Fruit fly (Drosophila melanogaster): ENCODE measurements around the gene CG12236.

CG12236 gene

DNA sequence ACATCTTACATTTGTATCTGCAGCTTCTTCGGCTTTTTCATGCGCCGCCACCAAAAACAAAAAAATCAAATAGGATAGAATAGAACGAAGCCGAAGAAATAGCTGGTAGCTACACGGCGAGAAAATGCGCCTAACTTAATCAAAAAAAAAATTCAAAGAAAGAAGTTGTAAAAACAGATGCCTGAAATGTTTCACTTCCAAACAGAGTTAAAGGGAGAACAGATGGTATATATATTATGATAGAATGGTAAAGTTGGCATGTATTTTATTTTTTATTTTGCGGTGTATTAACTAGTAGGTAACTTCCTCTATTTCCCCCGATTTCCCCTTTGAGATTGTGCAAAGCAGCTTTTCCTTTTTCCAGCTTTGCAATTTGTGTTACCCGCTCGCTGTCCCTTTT lies 16.4 kb downstream of the CG12236 start (continued):
- TF ChIP-seq Hr51 (GFP tag; optimal IDR thresholded peaks at IDR 0.05) = peak in 1 of 2 experiments; percentile 37
- no peak for TF ChIP-seq Mes4 (GFP tag; optimal IDR thresholded peaks at IDR 0.05)
- TF ChIP-seq CG10366 (GFP tag; IDR thresholded peaks at IDR 0.05) = no peak
- peak; percentile 59 for TF ChIP-seq CG11504 (tag; optimal IDR thresholded peaks at IDR 0.05)
- TF ChIP-seq phol (tag; optimal IDR thresholded peaks at IDR 0.05) = peak; percentile 47
- TF ChIP-seq Adf1 (GFP tag; IDR thresholded peaks at IDR 0.05) = no peak
- 0 out of 3 replicates have a peak, but pooled peaks have one; percentile 10 for TF ChIP-seq zfh1 (GFP tag; IDR thresholded peaks at IDR 0.05)

DNA sequence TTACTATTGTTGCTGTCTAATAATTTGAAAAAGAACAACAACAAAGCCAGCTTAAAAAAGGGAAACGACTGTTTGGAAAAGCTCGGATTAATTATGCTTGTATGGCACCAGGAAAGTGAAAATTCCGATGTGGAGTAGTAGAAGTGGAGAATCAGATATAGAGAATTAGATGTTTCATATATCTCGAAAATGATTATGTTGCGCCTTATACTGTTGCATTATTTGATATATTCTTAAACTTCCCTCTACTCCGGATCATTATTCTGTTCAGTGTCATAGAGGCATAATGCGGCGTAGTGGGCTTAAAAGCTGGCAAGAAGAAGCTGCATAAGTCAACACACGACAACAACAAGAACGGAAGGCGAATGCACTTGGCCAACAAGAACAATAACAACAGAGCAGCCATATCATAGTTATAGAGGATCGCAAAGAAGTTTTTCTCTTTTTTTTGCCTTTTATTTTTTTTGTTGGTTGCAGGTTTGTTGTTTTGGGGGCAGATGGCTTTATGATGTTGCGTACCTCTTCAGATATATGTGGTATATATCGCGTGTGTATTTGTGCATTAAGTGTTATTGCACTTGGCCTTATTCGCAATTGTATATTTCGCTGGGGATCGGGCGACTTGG lies 18.0 kb downstream of the CG12236 start:
- no peak for TF ChIP-seq ftz-f1 (GFP tag; optimal IDR thresholded peaks at IDR 0.05)
- peak; percentile 56 for TF ChIP-seq Xrp1 (GFP tag; IDR thresholded peaks at IDR 0.05)
- TF ChIP-seq CG6175 (GFP tag; IDR thresholded peaks at IDR 0.05) = no peak
- TF ChIP-seq CG18262 (tag; optimal IDR thresholded peaks at IDR 0.05) = peak; percentile 21
- peak; percentile 41 for TF ChIP-seq Blimp-1 (GFP tag; optimal IDR thresholded peaks at IDR 0.05)
- peak; percentile 18 for TF ChIP-seq CG12219 (GFP tag; optimal IDR thresholded peaks at IDR 0.05)
- 0 out of 2 replicates have a peak, but pooled peaks have one; percentile 6 for TF ChIP-seq peb (GFP tag; IDR thresholded peaks at IDR 0.05)
- TF ChIP-seq CG2712 (tag; optimal IDR thresholded peaks at IDR 0.05) = peak; percentile 37
- no peak for TF ChIP-seq jing (GFP tag; optimal IDR thresholded peaks at IDR 0.05)
- TF ChIP-seq tgo (GFP tag; IDR thresholded peaks at IDR 0.05) = peak; percentile 19; the same call in 1 of the 3 replicates
- peak; percentile 43 for TF ChIP-seq HLH3B (GFP tag; IDR thresholded peaks at IDR 0.05)
- 0 out of 3 replicates have a peak, but pooled peaks have one; percentile 26 for TF ChIP-seq dysf (GFP tag; IDR thresholded peaks at IDR 0.05)
- TF ChIP-seq CG14710 (tag; optimal IDR thresholded peaks at IDR 0.05) = peak; percentile 6
- TF ChIP-seq Ssrp (tag; optimal IDR thresholded peaks at IDR 0.05) = peak; percentile 40
- TF ChIP-seq ci (GFP tag; IDR thresholded peaks at IDR 0.05) = peak; percentile 73
- no peak for TF ChIP-seq mirr (GFP tag; optimal IDR thresholded peaks at IDR 0.05)
- no peak for TF ChIP-seq stwl (tag; optimal IDR thresholded peaks at IDR 0.05)
- no peak for TF ChIP-seq CG16779 (GFP tag; IDR thresholded peaks at IDR 0.05)
- TF ChIP-seq CG14441 (GFP tag; IDR thresholded peaks at IDR 0.05) = peak; percentile 42; the same call in 1 of the 2 replicates
- TF ChIP-seq onecut (GFP tag; IDR thresholded peaks at IDR 0.05) = 0 out of 2 replicates have a peak, but pooled peaks have one; percentile 14
- no peak for TF ChIP-seq Abd-B (GFP tag; optimal IDR thresholded peaks at IDR 0.05)
- 0 out of 2 replicates have a peak, but pooled peaks have one; percentile 16 for TF ChIP-seq Oaz (GFP tag; IDR thresholded peaks at IDR 0.05)
- peak; percentile 59 for TF ChIP-seq nom (GFP tag; optimal IDR thresholded peaks at IDR 0.05)
- no peak for TF ChIP-seq Gug (GFP tag; IDR thresholded peaks at IDR 0.05)
- TF ChIP-seq prd (optimal IDR thresholded peaks at IDR 0.05) = no peak
- TF ChIP-seq prd (GFP tag; IDR thresholded peaks at IDR 0.05) = peak; percentile 32; the same call in 1 of the 3 replicates
- peak; percentile 85 for TF ChIP-seq Drgx (GFP tag; IDR thresholded peaks at IDR 0.05)
- 0 out of 2 replicates have a peak, but pooled peaks have one; percentile 11 for TF ChIP-seq CG32772 (GFP tag; IDR thresholded peaks at IDR 0.05)
- TF ChIP-seq Stat92E (GFP tag; optimal IDR thresholded peaks at IDR 0.05) = no peak
- TF ChIP-seq pum (GFP tag; optimal IDR thresholded peaks at IDR 0.05) = no peak
- TF ChIP-seq bsh (GFP tag; optimal IDR thresholded peaks at IDR 0.05) = peak; percentile 18 to 38
- TF ChIP-seq zfh1 (GFP tag; IDR thresholded peaks at IDR 0.05) = 0 out of 3 replicates have a peak, but pooled peaks have one; percentile 42
- peak; percentile 41; the same call in 1 of the 3 replicates for TF ChIP-seq CG34422 (GFP tag; IDR thresholded peaks at IDR 0.05)
- peak; percentile 56 for TF ChIP-seq vvl (GFP tag; IDR thresholded peaks at IDR 0.05)
- peak; percentile 36 for TF ChIP-seq CG10979 (tag; optimal IDR thresholded peaks at IDR 0.05)
- no peak for TF ChIP-seq CG10462 (GFP tag; optimal IDR thresholded peaks at IDR 0.05)
- 0 out of 2 replicates have a peak, but pooled peaks have one; percentile 22 for TF ChIP-seq CG4360 (GFP tag; IDR thresholded peaks at IDR 0.05)
- peak; percentile 45; the same call in 1 of the 2 replicates for TF ChIP-seq ara (GFP tag; IDR thresholded peaks at IDR 0.05)
- TF ChIP-seq gro (GFP tag; optimal IDR thresholded peaks at IDR 0.05) = no peak
- TF ChIP-seq so (GFP tag; IDR thresholded peaks at IDR 0.05) = no peak
- 0 out of 3 replicates have a peak, but pooled peaks have one; percentile 17 for TF ChIP-seq CG7357 (GFP tag; IDR thresholded peaks at IDR 0.05)
- TF ChIP-seq CG17359 (tag; optimal IDR thresholded peaks at IDR 0.05) = peak; percentile 1

Data from whole organism, embryonic.